Fruit fly (Drosophila melanogaster) ovary, adult (tissue): ENCODE measurements around the gene mahe.

ENCODE experiments used
- CG17801 ChIP-seq: fragments of 200-800 bp; optimal IDR thresholded peaks from 2 replicates; lab custom pipeline; 2019; ENCODE audit warnings: missing biosample characterization, mild to moderate bottlenecking, missing genetic modification characterization, moderate library complexity; ENCODE audit not compliant: partially characterized antibody

The mahe gene

DNA sequence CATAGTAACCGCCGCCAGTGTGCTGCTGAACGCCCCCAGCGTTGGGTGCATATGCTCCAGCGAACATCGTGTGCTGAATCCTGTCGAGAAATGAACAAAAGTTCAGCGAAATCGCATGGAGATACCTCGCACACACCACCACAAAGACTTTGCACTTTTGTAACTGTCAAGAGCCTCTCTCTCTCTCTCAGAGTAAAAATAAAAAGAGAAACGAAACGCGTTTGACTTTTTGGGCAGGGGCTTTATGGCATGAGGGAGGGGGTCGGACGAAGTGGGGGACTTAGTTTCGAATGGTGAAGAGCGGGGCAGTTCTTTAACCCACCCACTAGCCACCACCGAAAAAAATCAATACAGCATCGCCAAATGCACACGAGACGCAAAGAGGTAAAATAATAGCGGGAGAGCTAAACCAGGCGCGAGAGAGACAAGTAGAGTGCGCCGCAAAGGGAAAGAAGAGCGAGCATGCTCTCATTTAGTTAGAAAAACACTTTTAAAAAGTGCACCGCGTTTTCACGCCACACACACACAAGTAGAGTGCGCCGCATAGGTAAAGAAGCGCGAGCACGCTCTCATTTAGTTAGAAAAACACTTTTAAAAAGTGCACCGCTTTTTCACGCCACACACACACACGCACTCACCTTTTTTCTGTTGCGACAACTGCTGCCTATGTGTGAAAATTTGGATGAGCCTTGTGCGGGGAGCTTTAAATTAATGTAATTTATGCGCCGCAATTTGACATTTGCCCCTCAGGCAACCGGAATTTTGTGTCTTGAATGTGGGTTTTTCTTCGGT is 750 bp downstream of the mahe start:
- no peak for TF ChIP-seq CG17801 (GFP tag; lab: Kevin White, UChicago)

DNA sequence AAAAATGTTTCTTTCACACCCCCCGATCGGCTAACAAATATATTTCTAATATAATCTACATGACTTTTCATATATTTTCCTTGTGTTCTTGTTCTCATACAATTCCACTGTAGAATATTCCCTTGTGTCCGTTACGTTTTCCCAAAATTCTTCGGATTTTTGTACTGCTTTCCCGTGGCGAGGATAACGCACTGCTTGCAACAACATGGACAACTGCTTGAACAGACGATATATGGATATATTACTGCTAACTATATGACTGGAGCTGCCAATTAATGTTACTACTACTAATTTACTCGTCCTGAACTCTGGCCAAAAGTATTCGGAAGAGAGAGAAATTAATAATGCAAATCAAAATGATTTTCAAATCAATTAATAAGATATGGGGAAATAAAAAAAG is 6.3 kb downstream of the mahe start:
- no peak for TF ChIP-seq CG17801 (GFP tag; lab: Kevin White, UChicago)

DNA sequence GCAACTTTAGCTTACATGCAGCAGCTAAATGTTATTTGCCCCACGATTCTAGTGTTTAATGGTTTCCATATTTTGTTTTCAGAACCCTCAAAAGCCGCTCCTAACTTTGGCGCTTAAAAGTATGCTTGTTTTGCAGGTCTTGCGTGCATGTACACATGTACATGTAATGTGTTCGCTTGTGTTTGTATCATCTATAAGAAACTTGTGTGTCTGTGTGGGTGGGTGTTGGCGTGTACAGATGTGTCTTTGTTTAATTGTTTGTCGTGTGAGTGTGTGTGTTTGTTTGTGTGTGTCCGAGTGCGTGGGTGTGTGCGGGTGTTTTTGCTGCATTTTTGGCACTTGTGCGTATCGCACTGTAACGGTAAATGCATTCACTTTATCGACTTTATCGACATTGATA is 8.1 kb downstream of the mahe start:
- no peak for TF ChIP-seq CG17801 (GFP tag; lab: Kevin White, UChicago)

DNA sequence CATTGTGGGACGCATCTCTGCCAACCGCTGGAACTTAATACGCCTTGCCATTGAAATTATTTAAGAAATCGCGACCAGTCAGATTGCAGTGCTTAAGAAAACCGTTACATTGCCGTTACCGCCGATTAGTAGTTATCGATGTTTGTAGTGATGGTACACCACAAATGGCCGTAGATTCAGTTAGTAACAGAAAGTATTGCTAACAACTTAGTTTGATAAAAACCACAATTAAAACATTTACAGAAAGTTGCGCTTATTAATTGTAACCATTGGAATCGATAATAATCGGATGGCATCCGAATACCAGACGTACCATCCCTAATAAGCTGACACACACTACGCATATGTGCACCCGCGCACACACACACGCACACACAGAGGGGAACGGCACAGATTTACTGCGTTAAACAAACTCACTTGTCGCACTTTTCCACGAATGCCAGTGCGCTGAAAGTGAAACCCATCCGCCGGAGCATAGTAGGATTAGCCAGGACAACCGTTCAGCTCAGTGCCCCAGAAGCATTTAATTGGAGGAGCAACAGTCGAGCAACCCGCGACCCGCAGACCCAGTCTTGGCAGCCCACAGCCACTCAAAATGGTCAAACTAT is 11.0 kb downstream of the mahe start, which contains the start of the genes hdm and Ykt6:
Gene hdm (minus strand): TSS at position 51 of the 608 bp plus-strand sequence.
Gene Ykt6 (plus strand): TSS at position 329 of the 608 bp plus-strand sequence.
- peak; percentile 82 for TF ChIP-seq CG17801 (GFP tag; lab: Kevin White, UChicago)

DNA sequence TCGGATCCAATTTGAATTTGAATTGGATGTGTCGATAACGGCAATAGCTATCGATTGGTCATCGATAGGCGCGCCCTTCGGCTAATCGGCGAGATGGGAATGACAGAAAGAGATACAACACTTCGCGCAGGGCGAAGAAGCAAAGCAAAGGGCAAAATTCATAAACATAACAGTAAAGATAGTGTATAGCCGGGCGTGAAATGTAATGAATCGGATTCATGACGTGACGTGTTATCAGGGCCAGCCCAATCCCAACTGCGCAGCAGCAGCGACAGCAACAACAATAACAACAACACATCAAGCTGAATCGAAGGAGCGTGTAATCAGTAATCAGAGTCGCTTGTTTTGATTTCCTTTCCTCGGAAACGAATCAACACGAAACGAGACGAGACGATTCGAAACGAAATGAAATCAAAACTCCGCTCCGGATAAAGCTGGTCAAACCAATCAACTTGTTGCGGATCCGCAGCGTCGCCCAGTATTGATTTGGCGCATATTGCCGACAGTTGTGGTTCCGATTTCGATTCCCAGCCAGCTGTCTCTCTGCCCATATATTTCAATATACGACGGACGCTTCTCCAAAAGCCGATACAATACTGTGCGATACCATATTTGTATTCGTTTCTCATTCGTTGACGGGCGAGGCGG is 19.1 kb downstream of the mahe start, which contains the start of gene snz:
Gene snz (plus strand): TSS at position 107 of the 648 bp plus-strand sequence.
- peak; percentile 43 for TF ChIP-seq CG17801 (GFP tag; lab: Kevin White, UChicago)

DNA sequence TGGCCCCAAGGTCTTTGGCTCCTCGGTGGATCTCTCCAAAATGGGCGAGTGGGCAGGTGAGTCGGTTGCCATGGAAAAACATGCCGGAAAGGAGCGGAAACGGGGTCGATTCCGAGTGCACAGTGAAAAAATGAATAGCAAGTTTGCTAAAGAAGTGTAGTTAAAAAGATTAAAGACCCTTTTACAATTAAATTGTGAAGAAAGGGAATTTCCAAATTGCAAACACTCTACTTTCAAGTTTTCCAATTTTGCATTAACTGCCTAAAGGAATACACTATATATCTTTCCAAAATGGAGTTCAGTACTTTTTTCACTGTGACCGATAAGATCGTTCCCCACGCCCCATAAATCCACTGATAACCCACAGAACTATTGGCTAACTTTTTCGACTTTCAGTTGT is 21.7 kb downstream of the mahe start:
- no peak for TF ChIP-seq CG17801 (GFP tag; lab: Kevin White, UChicago)

DNA sequence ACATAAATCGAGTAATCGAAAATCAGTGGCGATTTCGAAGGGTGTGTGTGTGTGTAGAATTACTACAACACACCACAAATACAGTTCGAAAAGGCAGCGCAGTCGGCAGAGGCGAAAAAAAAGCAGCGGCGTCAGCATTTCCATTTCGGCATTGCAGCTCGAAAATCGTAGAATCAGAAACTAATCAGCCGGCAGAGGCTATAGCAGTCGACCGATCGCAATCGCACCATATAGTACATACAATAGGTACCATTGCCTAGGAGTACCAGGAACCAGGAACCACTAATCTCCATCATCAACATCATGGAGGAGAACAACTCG is 22.2 kb downstream of the mahe start:
- no peak for TF ChIP-seq CG17801 (GFP tag; lab: Kevin White, UChicago)

DNA sequence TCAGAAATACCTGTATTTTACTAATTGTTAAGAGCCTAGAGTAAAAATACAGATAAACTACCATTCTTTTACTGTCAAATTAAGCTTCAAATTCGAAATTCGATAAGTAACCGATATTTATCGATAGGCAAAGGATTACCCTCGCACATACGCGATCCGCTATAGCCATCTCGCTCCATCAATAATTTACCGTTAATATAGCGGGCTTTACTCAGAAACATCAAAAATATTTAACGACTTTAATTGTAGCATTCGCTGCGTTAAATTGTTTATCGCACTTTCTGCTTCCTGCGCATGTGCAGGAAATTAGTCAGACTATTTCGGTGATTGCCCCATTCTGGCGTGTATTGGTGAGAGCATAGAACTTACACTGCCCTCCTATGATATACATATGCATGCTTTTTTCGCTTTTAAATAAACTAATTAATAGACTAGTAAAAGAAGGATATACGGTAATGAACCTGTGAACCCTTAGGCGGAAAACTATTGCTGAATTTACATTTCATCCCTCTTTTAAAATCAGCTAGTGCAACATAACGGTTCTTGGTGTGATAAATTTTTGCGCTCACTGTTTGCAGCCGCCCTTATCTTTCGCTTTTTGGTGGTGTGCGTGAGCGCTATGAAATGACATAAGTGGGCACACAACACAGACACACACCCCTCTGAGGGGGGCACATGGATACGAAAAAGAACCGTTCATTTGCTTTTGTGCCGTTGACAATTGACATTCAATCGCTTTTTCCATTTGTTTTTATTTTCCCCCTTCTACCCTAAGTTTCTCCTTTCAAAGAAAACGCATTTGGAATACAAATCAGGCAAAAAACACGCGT is 22.7 kb downstream of the mahe start, which contains the start of the genes dpr14 and spidey:
Gene dpr14 (minus strand): TSS at position 48 of the 830 bp plus-strand sequence.
Gene spidey (plus strand): TSS at position 693 of the 830 bp plus-strand sequence.
- TF ChIP-seq CG17801 (GFP tag; lab: Kevin White, UChicago) = peak; percentile 85

DNA sequence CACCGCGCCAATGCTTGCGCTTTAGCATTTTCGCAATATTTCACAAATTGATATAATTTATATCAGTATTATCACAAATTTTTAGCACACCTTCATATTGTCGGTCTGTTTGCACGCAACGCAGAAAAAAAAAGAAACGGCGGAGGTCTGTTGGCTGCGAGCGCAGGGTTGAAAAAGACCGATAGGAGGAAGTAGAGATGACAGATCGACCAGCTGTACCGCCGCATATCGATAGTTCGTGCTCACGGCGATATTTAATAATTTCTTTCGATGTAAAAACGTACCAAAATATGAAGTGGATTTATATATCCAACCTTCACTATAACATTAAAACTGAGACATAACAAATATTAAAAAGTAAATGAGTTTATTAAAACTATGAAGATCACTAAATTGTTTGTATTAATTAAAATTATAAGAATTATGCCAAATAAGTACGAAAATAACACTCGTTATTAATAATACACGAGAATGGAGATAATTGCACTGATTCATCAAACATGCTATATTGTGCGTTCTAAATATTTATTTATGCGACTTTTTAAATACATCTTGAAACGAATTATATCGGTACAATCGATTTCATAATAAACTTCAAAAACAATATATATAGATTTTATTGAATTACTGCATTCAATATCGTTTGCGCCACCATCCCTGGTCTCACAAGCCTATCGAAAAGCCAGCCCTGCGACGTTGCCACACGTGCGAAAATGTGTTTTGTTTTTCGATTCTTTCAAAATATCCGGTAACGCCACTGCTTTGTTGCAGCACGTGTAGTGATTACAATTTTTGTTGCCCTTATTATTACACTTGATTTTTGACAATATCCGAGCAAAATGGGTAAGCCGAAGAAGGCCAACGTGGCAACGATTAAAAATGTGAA is 29.8 kb downstream of the mahe start, which contains the start of the genes RpS6 and bys:
Gene RpS6 (minus strand): TSS at position 179 of the 886 bp plus-strand sequence.
Gene bys (plus strand): TSS at position 728 of the 886 bp plus-strand sequence.
- TF ChIP-seq CG17801 (GFP tag; lab: Kevin White, UChicago) = peak; percentile 78

DNA sequence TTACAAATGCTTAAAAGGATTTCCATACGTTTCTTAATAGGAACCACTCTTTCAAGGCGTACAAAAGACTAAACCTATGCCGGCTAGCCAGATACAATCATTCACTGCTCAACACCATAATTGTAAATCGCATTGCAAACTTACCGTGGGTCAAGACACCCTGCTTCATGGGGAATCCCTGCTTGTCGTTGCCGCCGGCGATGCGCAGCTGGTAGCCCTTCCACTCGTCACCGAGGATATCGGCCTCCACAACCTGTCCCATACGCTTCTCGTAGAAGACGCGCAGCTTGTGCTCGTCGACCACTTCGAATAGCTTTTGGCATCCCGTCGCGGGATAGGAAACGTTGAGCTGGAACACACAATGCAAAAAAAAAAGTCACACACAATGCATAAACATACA is 30.5 kb downstream of the mahe start:
- no peak for TF ChIP-seq CG17801 (GFP tag; lab: Kevin White, UChicago)

DNA sequence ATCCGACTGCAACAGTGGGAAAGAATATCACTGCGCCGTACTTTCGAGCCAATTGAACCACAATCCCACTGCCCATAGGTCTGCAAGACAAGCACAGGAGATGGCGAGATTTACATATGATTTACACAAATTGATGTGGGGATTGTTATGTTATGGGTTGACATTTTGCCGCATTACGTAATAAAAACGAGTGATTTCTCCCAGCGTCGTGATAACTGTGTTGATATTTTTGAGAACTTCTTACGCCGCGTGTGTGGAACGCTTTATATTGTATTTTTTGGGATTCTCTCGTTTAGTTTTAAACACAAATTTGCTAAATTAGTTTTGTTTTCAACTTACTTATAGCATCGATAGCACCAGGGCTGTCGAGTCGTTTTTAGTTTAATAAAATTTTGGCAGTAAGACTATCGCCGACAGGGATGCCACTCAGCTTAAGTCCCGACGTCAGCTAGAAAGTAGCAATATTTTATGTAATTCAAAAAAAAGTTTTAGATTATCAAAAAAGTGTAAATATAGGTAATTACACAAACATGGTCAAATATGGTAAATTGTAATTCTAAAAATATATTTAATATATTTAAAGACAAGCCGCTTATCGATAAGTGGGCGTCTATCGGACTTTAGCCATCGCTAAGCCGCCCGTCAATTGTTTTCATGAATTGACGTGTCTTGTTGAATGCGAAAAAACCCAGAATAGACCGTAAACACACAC is 37.6 kb downstream of the mahe start, which contains the start of the genes CG45089, ND-MNLL and p115:
Gene CG45089 (minus strand): TSS at position 388 of the 712 bp plus-strand sequence.
Gene ND-MNLL (minus strand): TSS at position 388 of the 712 bp plus-strand sequence.
Gene p115 (plus strand): TSS at position 621 of the 712 bp plus-strand sequence.
- TF ChIP-seq CG17801 (GFP tag; lab: Kevin White, UChicago) = peak; percentile 73

DNA sequence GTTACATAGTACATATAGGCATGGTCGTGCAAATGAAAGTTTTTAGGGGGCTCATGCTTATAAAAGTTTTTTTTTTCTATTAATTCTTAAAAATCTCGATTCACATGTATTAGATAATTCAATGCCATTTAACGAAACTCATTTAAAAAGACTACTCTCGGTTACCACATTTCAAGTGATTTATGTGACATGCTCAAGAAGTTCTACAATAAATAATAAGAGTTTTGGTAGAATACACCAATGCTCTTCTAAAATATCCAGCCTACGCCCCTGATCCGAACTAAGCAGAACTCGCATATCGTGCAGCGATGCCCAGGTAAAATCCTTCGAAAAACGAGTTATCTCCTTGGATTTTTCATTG is 38.7 kb downstream of the mahe start:
- peak; percentile 3 for TF ChIP-seq CG17801 (GFP tag; lab: Kevin White, UChicago)
